Fruit fly (Drosophila melanogaster): Measurements from ENCODE around the gene Ugt301D1.
A peak's percentile ranks its signal among the peaks of the same experiment; 100 is the strongest.

Gene Ugt301D1

DNA sequence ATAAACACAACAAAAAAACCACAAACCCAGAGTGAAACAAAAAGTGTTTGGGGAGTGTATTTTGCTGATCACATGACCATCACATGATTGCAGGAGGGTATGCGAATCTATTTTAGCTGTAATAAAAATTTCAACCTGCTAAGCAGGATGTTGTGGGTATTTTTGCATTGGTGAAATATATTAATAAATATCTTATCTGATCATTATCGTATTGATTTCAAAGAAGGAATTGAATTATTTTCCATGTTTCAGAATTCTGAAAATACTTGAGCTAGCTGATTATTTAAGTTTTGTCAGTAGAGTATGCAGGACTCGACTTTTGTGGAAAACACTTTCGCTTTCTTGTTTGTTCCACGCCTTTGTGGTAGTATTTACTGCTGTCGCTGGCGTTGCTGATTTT lies 13.6 kb downstream of the Ugt301D1 start:
- no peak for TF ChIP-seq Crg-1 (GFP tag; optimal IDR thresholded peaks at IDR 0.05)
- TF ChIP-seq Mnt (GFP tag; optimal IDR thresholded peaks at IDR 0.05) = no peak
- no peak for TF ChIP-seq CG7101 (tag; optimal IDR thresholded peaks at IDR 0.05)

- TF ChIP-seq CG11617 (GFP tag; optimal IDR thresholded peaks at IDR 0.05) = no peak
- no peak for TF ChIP-seq Clk (GFP tag; optimal IDR thresholded peaks at IDR 0.05)
- no peak for TF ChIP-seq pad (GFP tag; optimal IDR thresholded peaks at IDR 0.05)
- TF ChIP-seq Hr96 (GFP tag; optimal IDR thresholded peaks at IDR 0.05) = no peak
- no peak for TF ChIP-seq CG7045 (GFP tag; optimal IDR thresholded peaks at IDR 0.05)
- no peak for TF ChIP-seq CG5204 (GFP tag; optimal IDR thresholded peaks at IDR 0.05)
- no peak for TF ChIP-seq tj (GFP tag; optimal IDR thresholded peaks at IDR 0.05)
- TF ChIP-seq cnc (optimal IDR thresholded peaks at IDR 0.05) = no peak
- TF ChIP-seq CG7101 (tag; optimal IDR thresholded peaks at IDR 0.05) = no peak
- TF ChIP-seq Mnt (GFP tag; optimal IDR thresholded peaks at IDR 0.05) = no peak
- no peak for TF ChIP-seq toe (GFP tag; optimal IDR thresholded peaks at IDR 0.05)
- no peak for TF ChIP-seq ovo (GFP tag; optimal IDR thresholded peaks at IDR 0.05)
- no peak for TF ChIP-seq cic (GFP tag; optimal IDR thresholded peaks at IDR 0.05)
- no peak for TF ChIP-seq CG1620 (GFP tag; optimal IDR thresholded peaks at IDR 0.05)
These were observed 15.5 kb downstream of the Ugt301D1 start for dm6 chr2L:18524896-18525295.

DNA sequence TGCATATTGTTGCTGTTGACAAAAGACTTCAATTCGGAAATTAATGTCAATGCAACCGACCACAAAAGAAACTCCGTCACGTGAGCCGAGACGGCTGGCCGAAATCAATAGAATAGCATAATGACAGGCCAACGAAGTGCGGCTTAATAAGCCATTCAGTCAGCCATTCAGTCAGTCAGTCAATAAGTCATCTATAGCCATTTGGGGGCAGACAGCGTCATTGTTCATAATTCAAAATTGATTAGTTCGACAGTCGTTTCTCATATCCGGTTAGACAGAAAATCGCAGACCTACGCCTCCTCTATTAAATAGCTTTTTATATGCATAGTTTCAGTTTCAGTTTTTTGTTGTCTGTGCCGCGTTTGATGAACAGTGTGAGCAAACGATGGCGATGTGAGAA lies 16.6 kb downstream of the Ugt301D1 start:
- TF ChIP-seq toe (GFP tag; optimal IDR thresholded peaks at IDR 0.05) (no peak), Crg-1 (GFP tag; optimal IDR thresholded peaks at IDR 0.05) (no peak), CG11617 (GFP tag; optimal IDR thresholded peaks at IDR 0.05) (no peak), pad (GFP tag; optimal IDR thresholded peaks at IDR 0.05) (no peak), cnc (optimal IDR thresholded peaks at IDR 0.05) (no peak), tj (GFP tag; optimal IDR thresholded peaks at IDR 0.05) (no peak)

DNA sequence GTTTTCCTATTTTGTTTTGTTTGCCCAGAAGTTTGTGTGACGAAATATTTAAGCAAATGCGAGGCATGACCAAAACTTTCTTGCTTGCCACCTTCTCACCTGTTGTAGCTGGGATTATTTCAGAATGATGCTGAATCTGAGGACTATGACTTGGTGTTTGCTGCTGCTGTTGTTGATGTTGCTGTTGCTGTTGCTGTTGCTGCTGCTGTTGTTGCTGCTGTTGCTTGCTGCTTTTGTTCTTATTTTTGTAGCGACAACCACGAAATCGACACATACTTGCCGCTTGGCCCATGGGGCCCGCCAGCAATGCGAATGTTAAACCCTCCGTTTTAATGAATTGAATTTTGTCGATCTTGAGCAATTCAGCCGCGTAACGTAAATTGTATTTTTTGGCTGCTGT lies 37.1 kb downstream of the Ugt301D1 start:
- TF ChIP-seq kay (GFP tag; ENCODE audit: borderline replicate concordance) = no peak
- TF ChIP-seq tj (GFP tag; optimal IDR thresholded peaks at IDR 0.05) = no peak
- TF ChIP-seq CG5204 (GFP tag; optimal IDR thresholded peaks at IDR 0.05) = no peak
- TF ChIP-seq Crg-1 (GFP tag; optimal IDR thresholded peaks at IDR 0.05) = no peak
- no peak for TF ChIP-seq CG7101 (tag; optimal IDR thresholded peaks at IDR 0.05)
- no peak for TF ChIP-seq cnc (optimal IDR thresholded peaks at IDR 0.05)
- TF ChIP-seq CG14711 (tag; optimal IDR thresholded peaks at IDR 0.05) = no peak
- no peak for TF ChIP-seq ovo (GFP tag; optimal IDR thresholded peaks at IDR 0.05)
- TF ChIP-seq Hr96 (GFP tag; optimal IDR thresholded peaks at IDR 0.05) = no peak
- TF ChIP-seq CG7045 (GFP tag; optimal IDR thresholded peaks at IDR 0.05) = no peak

- TF ChIP-seq CG14711 (tag; optimal IDR thresholded peaks at IDR 0.05) = no peak
- peak; percentile 61 for TF ChIP-seq CG7045 (GFP tag; optimal IDR thresholded peaks at IDR 0.05)
- TF ChIP-seq CG5204 (GFP tag; optimal IDR thresholded peaks at IDR 0.05) = peak; percentile 39
- TF ChIP-seq kay (GFP tag; ENCODE audit: borderline replicate concordance) = peak; percentile 46
- TF ChIP-seq CG11617 (GFP tag; optimal IDR thresholded peaks at IDR 0.05) = peak; percentile 26
These were observed 39.4 kb downstream of the Ugt301D1 start for dm6 chr2L:18548753-18549152.

DNA sequence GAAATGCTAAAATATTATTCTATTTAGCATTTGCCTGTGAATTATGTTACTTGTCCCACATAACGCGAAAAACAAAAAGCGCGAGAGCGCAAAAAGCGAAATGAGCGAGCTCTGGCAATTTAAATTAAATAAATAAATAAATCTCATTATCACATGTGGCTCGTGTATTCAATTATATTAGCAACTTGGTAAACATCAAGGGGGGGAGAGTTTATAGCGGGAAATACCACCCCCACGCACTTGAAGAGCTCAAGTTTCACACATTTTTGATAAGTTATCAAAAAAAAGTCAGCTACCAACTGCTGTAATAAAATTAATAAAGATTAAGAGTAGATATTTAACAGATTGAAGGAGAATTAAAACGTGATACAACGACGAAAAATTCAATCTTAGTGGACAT lies 40.1 kb downstream of the Ugt301D1 start:
- TF ChIP-seq Hr96 (GFP tag; optimal IDR thresholded peaks at IDR 0.05) (no peak), ovo (GFP tag; optimal IDR thresholded peaks at IDR 0.05) (no peak), bab1 (GFP tag; optimal IDR thresholded peaks at IDR 0.05) (no peak), CG11617 (GFP tag; optimal IDR thresholded peaks at IDR 0.05) (no peak), cic (GFP tag; optimal IDR thresholded peaks at IDR 0.05) (no peak), tj (GFP tag; optimal IDR thresholded peaks at IDR 0.05) (no peak), toe (GFP tag; optimal IDR thresholded peaks at IDR 0.05) (no peak), CG33017 (tag; optimal IDR thresholded peaks at IDR 0.05) (no peak), Crg-1 (GFP tag; optimal IDR thresholded peaks at IDR 0.05) (no peak), CG7101 (tag; optimal IDR thresholded peaks at IDR 0.05) (no peak), CG5204 (GFP tag; optimal IDR thresholded peaks at IDR 0.05) (no peak), Clk (GFP tag; optimal IDR thresholded peaks at IDR 0.05) (no peak)

- TF ChIP-seq CG7101 (tag; optimal IDR thresholded peaks at IDR 0.05) = no peak
- no peak for TF ChIP-seq CG11617 (GFP tag; optimal IDR thresholded peaks at IDR 0.05)
- TF ChIP-seq kay (GFP tag; ENCODE audit: borderline replicate concordance) = no peak
- no peak for TF ChIP-seq Hr96 (GFP tag; optimal IDR thresholded peaks at IDR 0.05)
- no peak for TF ChIP-seq CG5204 (GFP tag; optimal IDR thresholded peaks at IDR 0.05)
- no peak for TF ChIP-seq cic (GFP tag; optimal IDR thresholded peaks at IDR 0.05)
- TF ChIP-seq cnc (optimal IDR thresholded peaks at IDR 0.05) = no peak
- no peak for TF ChIP-seq Mnt (GFP tag; optimal IDR thresholded peaks at IDR 0.05)
- TF ChIP-seq tj (GFP tag; optimal IDR thresholded peaks at IDR 0.05) = no peak
- no peak for TF ChIP-seq CG12768 (GFP tag; optimal IDR thresholded peaks at IDR 0.05)
- no peak for TF ChIP-seq CG7045 (GFP tag; optimal IDR thresholded peaks at IDR 0.05)
These were observed 44.8 kb downstream of the Ugt301D1 start for dm6 chr2L:18554205-18554604.

DNA sequence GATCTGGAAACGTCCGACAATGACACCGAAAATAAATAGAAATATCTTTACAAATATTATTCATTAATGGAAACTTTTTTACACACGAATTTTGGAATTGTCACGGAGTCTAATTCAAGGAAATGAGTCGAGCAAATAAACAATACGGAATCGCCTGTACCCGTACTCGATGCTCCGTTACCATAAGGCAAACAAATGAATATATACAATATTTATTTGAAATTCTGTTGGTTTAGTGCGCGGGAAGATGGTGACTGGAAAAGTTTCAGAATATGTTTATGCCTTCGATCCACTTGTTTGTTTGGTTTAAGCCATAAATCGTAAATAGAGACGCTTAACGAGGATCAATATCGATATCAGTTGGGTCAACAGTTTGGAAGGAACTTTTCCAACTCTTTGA lies 47.0 kb downstream of the Ugt301D1 start:
- TF ChIP-seq ovo (GFP tag; optimal IDR thresholded peaks at IDR 0.05) (no peak), bab1 (GFP tag; optimal IDR thresholded peaks at IDR 0.05) (no peak), CG33017 (tag; optimal IDR thresholded peaks at IDR 0.05) (no peak), tj (GFP tag; optimal IDR thresholded peaks at IDR 0.05) (no peak), pad (GFP tag; optimal IDR thresholded peaks at IDR 0.05) (no peak), Mnt (GFP tag; optimal IDR thresholded peaks at IDR 0.05) (no peak)

Measured in whole organism, adult.